Worm (Caenorhabditis elegans): Measurements from ENCODE around the gene hal-3.

- TF ChIP-seq ztf-29 (GFP tag; IDR thresholded peaks at IDR 0.05) (no peak), med-1 (GFP tag; optimal IDR thresholded peaks at IDR 0.05; ENCODE audit: insufficient read depth) (no peak), T22C8.4 (GFP tag; IDR thresholded peaks at IDR 0.05) (no peak), tab-1 (GFP tag; IDR thresholded peaks at IDR 0.05) (no peak), flt-1 (GFP tag; IDR thresholded peaks at IDR 0.05) (no peak), ztf-23 (GFP tag; IDR thresholded peaks at IDR 0.05) (no peak), cog-1 (tag; optimal IDR thresholded peaks at IDR 0.05) (no peak), ref-1 (GFP tag; conservative IDR thresholded peaks at IDR 0.05) (no peak)
Measured at ce11 chrII:9636300-9636699, 19.4 kb upstream of the hal-3 start, which contains the start of gene ZK1307.7.
